In the genomic region with DNA sequence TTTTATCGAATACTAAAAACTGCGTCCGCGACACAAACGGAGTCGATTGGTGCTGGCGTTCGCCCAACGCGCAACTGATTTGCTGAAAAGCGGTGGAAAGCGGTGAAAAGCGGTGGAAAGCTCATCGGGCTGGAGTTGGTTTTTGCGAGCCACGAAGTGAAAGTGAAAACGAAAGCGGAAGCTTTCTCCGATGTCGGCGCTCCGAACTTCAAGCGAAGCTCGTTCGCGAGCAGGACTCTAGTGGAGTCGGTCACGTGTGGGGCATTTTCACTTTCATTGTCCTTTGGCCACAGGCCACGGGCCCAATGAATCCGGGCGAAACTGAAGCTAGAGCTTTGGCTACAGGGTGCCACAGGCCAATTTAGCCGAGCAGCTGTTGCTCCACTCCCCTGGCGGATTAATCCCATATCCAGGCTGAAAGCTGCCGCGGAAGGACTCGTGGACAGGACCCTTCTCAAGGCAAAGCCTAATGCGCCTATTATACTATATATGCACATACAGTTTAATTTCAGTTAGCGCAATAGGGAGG, we compare ENCODE assay signal across 3 fruit fly cellular contexts.
TF ChIP-seq lines count a peak whose summit lies in the region.

No protein-coding gene starts in this region.

- no peak for TF ChIP-seq CTCF in whole organism, embryonic (GFP tag; optimal IDR thresholded peaks at IDR 0.05; lab: Kevin White, UChicago)

TF ChIP-seq in whole organism, embryonic, 481 proteins besides CTCF, POLR2A, EP300 and RAD21 (continues in another document):
- 0 out of 2 replicates have a peak, but pooled peaks have one; percentile 14 for TF ChIP-seq CG9932 (GFP tag; IDR thresholded peaks at IDR 0.05; lab: Robert Waterston, UW)
- TF ChIP-seq TFAM (GFP tag; optimal IDR thresholded peaks at IDR 0.05; lab: Kevin White, UChicago): no peak
- TF ChIP-seq lab (GFP tag; optimal IDR thresholded peaks at IDR 0.05; lab: Kevin White, UChicago): peak; percentile 17
- TF ChIP-seq CG42726 (GFP tag; IDR thresholded peaks at IDR 0.05; lab: Robert Waterston, UW; ENCODE audit: partially characterized antibody): 0 out of 2 replicates have a peak, but pooled peaks have one; percentile 27
- TF ChIP-seq gsb (GFP tag; IDR thresholded peaks at IDR 0.05; lab: Robert Waterston, UW): no peak
- no peak for TF ChIP-seq chn (GFP tag; optimal IDR thresholded peaks at IDR 0.05; lab: Kevin White, UChicago)
- peak in 1 of 2 experiments; percentile 28 for TF ChIP-seq crp (GFP tag; optimal IDR thresholded peaks at IDR 0.05; lab: Kevin White, UChicago)
- no peak for TF ChIP-seq stwl (tag; optimal IDR thresholded peaks at IDR 0.05; lab: Kevin White, UChicago)
- TF ChIP-seq E2f1 (GFP tag; IDR thresholded peaks at IDR 0.05; lab: Robert Waterston, UW): no peak
- TF ChIP-seq CG16815 (GFP tag; optimal IDR thresholded peaks at IDR 0.05; lab: Kevin White, UChicago): no peak
- TF ChIP-seq ind (GFP tag; optimal IDR thresholded peaks at IDR 0.05; lab: Kevin White, UChicago): no peak
- peak; percentile 17; the same call in 1 of the 2 replicates for TF ChIP-seq Drgx (GFP tag; IDR thresholded peaks at IDR 0.05; lab: Robert Waterston, UW)
- peak; percentile 30 for TF ChIP-seq CG15514 (GFP tag; optimal IDR thresholded peaks at IDR 0.05; lab: Kevin White, UChicago)
- TF ChIP-seq C15 (GFP tag; IDR thresholded peaks at IDR 0.05; lab: Robert Waterston, UW): no peak
- no peak for TF ChIP-seq gt (GFP tag; IDR thresholded peaks at IDR 0.05; lab: Robert Waterston, UW)
- no peak for TF ChIP-seq Rfx (GFP tag; IDR thresholded peaks at IDR 0.05; lab: Robert Waterston, UW)
- no peak for TF ChIP-seq ab (GFP tag; optimal IDR thresholded peaks at IDR 0.05; lab: Kevin White, UChicago)
- TF ChIP-seq Hmr (GFP tag; optimal IDR thresholded peaks at IDR 0.05; lab: Kevin White, UChicago): peak; percentile 14
- no peak for TF ChIP-seq corto (GFP tag; optimal IDR thresholded peaks at IDR 0.05; lab: Kevin White, UChicago)
- no peak for TF ChIP-seq CG7357 (GFP tag; IDR thresholded peaks at IDR 0.05; lab: Robert Waterston, UW)
- no peak for TF ChIP-seq CG11093 (GFP tag; IDR thresholded peaks at IDR 0.05; lab: Robert Waterston, UW)
- TF ChIP-seq slbo (GFP tag; IDR thresholded peaks at IDR 0.05; lab: Robert Waterston, UW): peak; percentile 27; the same call in 1 of the 2 replicates
- TF ChIP-seq vvl (GFP tag; IDR thresholded peaks at IDR 0.05; lab: Robert Waterston, UW): no peak
- TF ChIP-seq CG10959 (GFP tag; IDR thresholded peaks at IDR 0.05; lab: Robert Waterston, UW): 0 out of 2 replicates have a peak, but pooled peaks have one; percentile 12
- no peak for TF ChIP-seq CG12744 (GFP tag; optimal IDR thresholded peaks at IDR 0.05; lab: Kevin White, UChicago)
- no peak for TF ChIP-seq Xrp1 (GFP tag; IDR thresholded peaks at IDR 0.05; lab: Robert Waterston, UW)
- TF ChIP-seq Oaz (GFP tag; IDR thresholded peaks at IDR 0.05; lab: Robert Waterston, UW): no peak
- no peak for TF ChIP-seq kah (GFP tag; optimal IDR thresholded peaks at IDR 0.05; lab: Kevin White, UChicago)

TF ChIP-seq in whole organism, prepupa, 60 proteins besides CTCF, POLR2A, EP300 and RAD21:
- TF ChIP-seq CG11294 (GFP tag; IDR thresholded peaks at IDR 0.05; lab: Robert Waterston, UW) (no peak), eg (GFP tag; IDR thresholded peaks at IDR 0.05; lab: Robert Waterston, UW) (peak; percentile 41; the same call in 1 of the 3 replicates), Met (GFP tag; optimal IDR thresholded peaks at IDR 0.05; lab: Kevin White, UChicago) (no peak), CG6163 (GFP tag; IDR thresholded peaks at IDR 0.05; lab: Robert Waterston, UW) (no peak), CG4318 (GFP tag; optimal IDR thresholded peaks at IDR 0.05; lab: Kevin White, UChicago) (no peak), Hr38 (GFP tag; optimal IDR thresholded peaks at IDR 0.05; lab: Kevin White, UChicago) (no peak), CG1621 (tag; optimal IDR thresholded peaks at IDR 0.05; lab: Kevin White, UChicago) (no peak), ss (GFP tag; optimal IDR thresholded peaks at IDR 0.05; lab: Kevin White, UChicago) (peak in 1 of 2 experiments; percentile 39), CG16779 (tag; optimal IDR thresholded peaks at IDR 0.05; lab: Kevin White, UChicago) (no peak), CG10631 (GFP tag; optimal IDR thresholded peaks at IDR 0.05; lab: Kevin White, UChicago) (no peak), dac (GFP tag; optimal IDR thresholded peaks at IDR 0.05; lab: Kevin White, UChicago) (peak; percentile 5), CG15336 (GFP tag; IDR thresholded peaks at IDR 0.05; lab: Robert Waterston, UW) (peak; percentile 16; the same call in 1 of the 2 replicates), Ets21C (GFP tag; optimal IDR thresholded peaks at IDR 0.05; lab: Kevin White, UChicago) (no peak), topi (GFP tag; optimal IDR thresholded peaks at IDR 0.05; lab: Kevin White, UChicago) (no peak), Blimp-1 (GFP tag; optimal IDR thresholded peaks at IDR 0.05; lab: Kevin White, UChicago) (no peak), Ets96B (tag; optimal IDR thresholded peaks at IDR 0.05; lab: Kevin White, UChicago) (no peak), achi (GFP tag; optimal IDR thresholded peaks at IDR 0.05; lab: Kevin White, UChicago) (no peak), CG9139 (GFP tag; optimal IDR thresholded peaks at IDR 0.05; lab: Kevin White, UChicago) (peak; percentile 19), spab (GFP tag; optimal IDR thresholded peaks at IDR 0.05; lab: Kevin White, UChicago) (no peak), Hr4 (GFP tag; optimal IDR thresholded peaks at IDR 0.05; lab: Kevin White, UChicago) (no peak), CG3919 (GFP tag; optimal IDR thresholded peaks at IDR 0.05; lab: Kevin White, UChicago) (no peak), CG6808 (GFP tag; optimal IDR thresholded peaks at IDR 0.05; lab: Kevin White, UChicago) (peak; percentile 18), CG11762 (GFP tag; optimal IDR thresholded peaks at IDR 0.05; lab: Kevin White, UChicago; ENCODE audit: insufficient read depth) (no peak), Eip78C (GFP tag; lab: Kevin White, UChicago) (peak; percentile 15), CG32006 (GFP tag; optimal IDR thresholded peaks at IDR 0.05; lab: Kevin White, UChicago) (peak; percentile 10), Hr39 (GFP tag; optimal IDR thresholded peaks at IDR 0.05; lab: Kevin White, UChicago) (no peak), CG7368 (GFP tag; optimal IDR thresholded peaks at IDR 0.05; lab: Kevin White, UChicago) (no peak), Eip75B (GFP tag; optimal IDR thresholded peaks at IDR 0.05; lab: Kevin White, UChicago) (peak; percentile 35), cyc (GFP tag; optimal IDR thresholded peaks at IDR 0.05; lab: Kevin White, UChicago) (no peak)
TF ChIP-seq in whole organism, prepupa: peak in this region for 9.

TF ChIP-seq in whole organism, pupa, 21 proteins besides CTCF, POLR2A, EP300 and RAD21:
- TF ChIP-seq rn (GFP tag; IDR thresholded peaks at IDR 0.05; lab: Robert Waterston, UW) (no peak), Pif1A (GFP tag; optimal IDR thresholded peaks at IDR 0.05; lab: Kevin White, UChicago) (no peak), CG34367 (tag; optimal IDR thresholded peaks at IDR 0.05; lab: Kevin White, UChicago) (no peak), gl (tag; optimal IDR thresholded peaks at IDR 0.05; lab: Kevin White, UChicago) (no peak), Snoo (tag; optimal IDR thresholded peaks at IDR 0.05; lab: Kevin White, UChicago) (no peak), Ets98B (GFP tag; IDR thresholded peaks at IDR 0.05; lab: Robert Waterston, UW) (no peak), CG14655 (GFP tag; optimal IDR thresholded peaks at IDR 0.05; lab: Kevin White, UChicago) (peak; percentile 48), Pif1B (GFP tag; optimal IDR thresholded peaks at IDR 0.05; lab: Kevin White, UChicago) (no peak), fd96Ca (GFP tag; IDR thresholded peaks at IDR 0.05; lab: Robert Waterston, UW) (0 out of 3 replicates have a peak, but pooled peaks have one; percentile 35), EcR (GFP tag; optimal IDR thresholded peaks at IDR 0.05; lab: Kevin White, UChicago) (no peak), CG10348 (GFP tag; IDR thresholded peaks at IDR 0.05; lab: Robert Waterston, UW) (no peak), CG12605 (GFP tag; IDR thresholded peaks at IDR 0.05; lab: Robert Waterston, UW) (no peak), CG32121 (GFP tag; IDR thresholded peaks at IDR 0.05; lab: Robert Waterston, UW) (no peak), CG8301 (tag; optimal IDR thresholded peaks at IDR 0.05; lab: Kevin White, UChicago) (no peak), CG8159 (tag; optimal IDR thresholded peaks at IDR 0.05; lab: Kevin White, UChicago) (no peak), CG15710 (tag; optimal IDR thresholded peaks at IDR 0.05; lab: Kevin White, UChicago) (no peak), CG9948 (tag; optimal IDR thresholded peaks at IDR 0.05; lab: Kevin White, UChicago) (no peak), CG17806 (tag; optimal IDR thresholded peaks at IDR 0.05; lab: Kevin White, UChicago) (no peak), D1 (tag; optimal IDR thresholded peaks at IDR 0.05; lab: Kevin White, UChicago) (no peak), CG4496 (GFP tag; IDR thresholded peaks at IDR 0.05; lab: Robert Waterston, UW) (no peak), CG13204 (GFP tag; optimal IDR thresholded peaks at IDR 0.05; lab: Kevin White, UChicago) (peak; percentile 0)
